Worm (Caenorhabditis elegans) whole organism, young adult: ENCODE results near the gene B0244.6.

ENCODE experiments used
- B0035.1 ChIP-seq: sonication (generic microtip); optimal IDR thresholded peaks from 2 replicates; lab custom pipeline; 2016; ENCODE audit warnings: missing genetic modification characterization, mild to moderate bottlenecking, missing compliant biosample characterization, missing genotype, missing genetic modification reagents
- C17E4.6 ChIP-seq: fragments of 200-800 bp; sonication (Bioruptor generic); IDR thresholded peaks from 2 replicates; pipeline ENCODE4 v1.3.6; 2022; ENCODE audit warnings: missing genetic modification reagents, missing genetic modification characterization, missing compliant biosample characterization
- D2030.7 ChIP-seq: fragments of 200-800 bp; sonication (Bioruptor generic); IDR thresholded peaks from 2 replicates; pipeline ENCODE4 v1.3.6; 2022; ENCODE audit warnings: missing genetic modification reagents, missing genetic modification characterization, missing compliant biosample characterization
- F10E7.11 ChIP-seq: sonication (generic microtip); optimal IDR thresholded peaks from 2 replicates; lab custom pipeline; 2017; ENCODE audit warnings: mild to moderate bottlenecking, missing genetic modification characterization, moderate library complexity, missing compliant biosample characterization
- F37B4.10 ChIP-seq: fragments of 200-800 bp; sonication (Bioruptor generic); IDR thresholded peaks from 2 replicates; pipeline ENCODE4 v1.3.6; 2022; ENCODE audit warnings: missing genetic modification characterization, missing compliant biosample characterization
- F49E8.2 ChIP-seq: sonication (generic microtip); optimal IDR thresholded peaks from 3 replicates; lab custom pipeline; 2017; ENCODE audit warnings: missing genetic modification characterization, mild to moderate bottlenecking, missing compliant biosample characterization, antibody characterized with exemption, moderate library complexity; ENCODE audit not compliant: insufficient read depth
- F52B5.7 ChIP-seq: sonication (generic microtip); optimal IDR thresholded peaks from 2 replicates; lab custom pipeline; 2016; ENCODE audit warnings: mild to moderate bottlenecking, missing genetic modification characterization, missing compliant biosample characterization
- F57A8.1 ChIP-seq: fragments of 200-800 bp; sonication (Bioruptor generic); optimal IDR thresholded peaks from 2 replicates; lab custom pipeline; 2018; ENCODE audit warnings: mild to moderate bottlenecking, missing genetic modification characterization, moderate library complexity, missing compliant biosample characterization
- F57C9.4 ChIP-seq: sonication (generic microtip); optimal IDR thresholded peaks from 2 replicates; lab custom pipeline; 2017; ENCODE audit warnings: mild to moderate bottlenecking, missing genetic modification characterization, missing compliant biosample characterization
- K12H6.12 ChIP-seq: fragments of 200-800 bp; sonication (Bioruptor generic); optimal IDR thresholded peaks from 2 replicates; lab custom pipeline; 2018; ENCODE audit warnings: mild to moderate bottlenecking, missing genetic modification characterization, missing compliant biosample characterization
- T07F8.4 ChIP-seq: sonication (generic microtip); optimal IDR thresholded peaks from 2 replicates; lab custom pipeline; 2016; ENCODE audit warnings: mild to moderate bottlenecking, missing genetic modification characterization, moderate library complexity, missing compliant biosample characterization
- Y53F4B.3 ChIP-seq: fragments of 200-800 bp; sonication (Bioruptor generic); IDR thresholded peaks from 2 replicates; pipeline ENCODE4 v1.3.6; 2022; ENCODE audit warnings: missing genetic modification reagents, missing genetic modification characterization, missing compliant biosample characterization
- Y53G8AR.9 ChIP-seq: fragments of 200-800 bp; sonication (Bioruptor generic); conservative IDR thresholded peaks from 2 replicates; pipeline ENCODE4 v1.3.6; 2022; ENCODE audit warnings: missing genetic modification reagents, missing genetic modification characterization, missing compliant biosample characterization
- ZK185.1 ChIP-seq: sonication (generic microtip); optimal IDR thresholded peaks from 2 replicates; lab custom pipeline; 2016; ENCODE audit warnings: mild to moderate bottlenecking, missing genetic modification characterization, missing compliant biosample characterization; ENCODE audit not compliant: poor library complexity, severe bottlenecking
- aptf-3 ChIP-seq: fragments of 200-800 bp; sonication (Bioruptor generic); IDR thresholded peaks from 2 replicates; pipeline ENCODE4 v1.3.6; 2022; ENCODE audit warnings: missing genetic modification characterization, missing compliant biosample characterization
- atf-7 ChIP-seq: sonication (generic microtip); optimal IDR thresholded peaks from 2 replicates; lab custom pipeline; 2017; ENCODE audit warnings: mild to moderate bottlenecking, missing genetic modification characterization, missing compliant biosample characterization
- attf-3 ChIP-seq: fragments of 200-800 bp; sonication (Bioruptor generic); conservative IDR thresholded peaks from 2 replicates; pipeline ENCODE4 v1.3.6; 2022; ENCODE audit warnings: missing genetic modification reagents, missing genetic modification characterization, missing compliant biosample characterization
- attf-5 ChIP-seq: fragments of 200-800 bp; sonication (Bioruptor generic); optimal IDR thresholded peaks from 2 replicates; lab custom pipeline; 2018; ENCODE audit warnings: mild to moderate bottlenecking, missing genetic modification characterization, missing compliant biosample characterization
- cebp-1 ChIP-seq, 2 experiments: fragments of 200-800 bp in 1 of 2; sonication (Bioruptor generic) in 1 of 2; sonication (generic microtip) in 1 of 2; IDR thresholded peaks in 1 of 2; optimal IDR thresholded peaks in 1 of 2; 2 replicates each; pipeline versions ENCODE4 v1.3.6 to Lab custom; 2017 to 2022; ENCODE audit warnings: missing compliant biosample characterization in 2 of 2, missing genetic modification characterization in 2 of 2, mild to moderate bottlenecking in 1 of 2, missing genetic modification reagents in 1 of 2, moderate library complexity in 1 of 2
- cebp-2 ChIP-seq: fragments of 200-800 bp; sonication (Bioruptor generic); IDR thresholded peaks from 2 replicates; pipeline ENCODE4 v1.3.6; 2022; ENCODE audit warnings: missing genetic modification characterization, missing compliant biosample characterization
- chd-7 ChIP-seq: sonication (generic microtip); optimal IDR thresholded peaks from 2 replicates; lab custom pipeline; 2016; ENCODE audit warnings: mild to moderate bottlenecking, missing genetic modification characterization, moderate library complexity, missing compliant biosample characterization
- dpl-1 ChIP-seq: fragments of 150-350 bp; optimal IDR thresholded peaks from 2 replicates; lab custom pipeline; 2014; ENCODE audit warnings: missing biosample characterization, missing genetic modification reagents, missing genetic modification characterization
- fkh-3 ChIP-seq: sonication (generic microtip); optimal IDR thresholded peaks from 2 replicates; lab custom pipeline; 2016; ENCODE audit warnings: mild to moderate bottlenecking, missing genetic modification characterization, missing compliant biosample characterization
- him-1 ChIP-seq: sonication (generic microtip); optimal IDR thresholded peaks from 2 replicates; lab custom pipeline; 2016; ENCODE audit warnings: missing genotype, missing genetic modification reagents, missing genetic modification characterization, missing compliant biosample characterization
- hlh-12 ChIP-seq: sonication (generic microtip); optimal IDR thresholded peaks from 2 replicates; lab custom pipeline; 2016; ENCODE audit warnings: missing genetic modification characterization, missing compliant biosample characterization
- hmg-1.2 ChIP-seq: fragments of 200-800 bp; sonication (Bioruptor generic); IDR thresholded peaks from 2 replicates; pipeline ENCODE4 v1.3.6; 2022; ENCODE audit warnings: missing genetic modification reagents, missing genetic modification characterization, missing compliant biosample characterization
- lsl-1 ChIP-seq: fragments of 200-800 bp; sonication (Bioruptor generic); optimal IDR thresholded peaks from 2 replicates; lab custom pipeline; 2018; ENCODE audit warnings: mild to moderate bottlenecking, missing genetic modification characterization, moderate library complexity, missing compliant biosample characterization
- madf-6 ChIP-seq: fragments of 200-800 bp; sonication (Bioruptor generic); IDR thresholded peaks from 2 replicates; pipeline ENCODE4 v1.3.6; 2022; ENCODE audit warnings: missing genetic modification reagents, missing genetic modification characterization, missing compliant biosample characterization
- madf-8 ChIP-seq: fragments of 200-800 bp; sonication (Bioruptor generic); conservative IDR thresholded peaks from 2 replicates; pipeline ENCODE4 v1.3.6; 2022; ENCODE audit warnings: missing genetic modification reagents, missing genetic modification characterization, missing compliant biosample characterization
- mes-4 ChIP-seq: sonication (generic microtip); optimal IDR thresholded peaks from 2 replicates; lab custom pipeline; 2016; ENCODE audit warnings: missing genotype, missing genetic modification characterization, missing compliant biosample characterization
- mxl-1 ChIP-seq: sonication (generic microtip); optimal IDR thresholded peaks from 2 replicates; lab custom pipeline; 2016; ENCODE audit warnings: missing genetic modification characterization, missing compliant biosample characterization
- nhr-179 ChIP-seq: sonication (generic microtip); optimal IDR thresholded peaks from 2 replicates; lab custom pipeline; 2016; ENCODE audit warnings: mild to moderate bottlenecking, missing genetic modification characterization, missing compliant biosample characterization
- nhr-27 ChIP-seq: fragments of 200-800 bp; sonication (Bioruptor generic); optimal IDR thresholded peaks from 2 replicates; lab custom pipeline; 2018; ENCODE audit warnings: mild to moderate bottlenecking, missing genetic modification characterization, moderate library complexity, missing compliant biosample characterization
- nhr-80 ChIP-seq: sonication (generic microtip); optimal IDR thresholded peaks from 2 replicates; lab custom pipeline; 2016; ENCODE audit warnings: missing genetic modification characterization, missing compliant biosample characterization
- rcor-1 ChIP-seq: fragments of 200-800 bp; sonication (Bioruptor generic); IDR thresholded peaks from 2 replicates; pipeline ENCODE4 v1.3.6; 2022; ENCODE audit warnings: missing genetic modification reagents, missing genetic modification characterization, missing compliant biosample characterization
- rec-8 ChIP-seq, 2 experiments: sonication (generic microtip); optimal IDR thresholded peaks; 2 replicates each; lab custom pipeline; 2016; ENCODE audit warnings: mild to moderate bottlenecking in 2 of 2, missing genetic modification characterization in 2 of 2, missing genetic modification reagents in 2 of 2, missing genotype in 2 of 2, missing biosample characterization in 1 of 2, missing compliant biosample characterization in 1 of 2, moderate library complexity in 1 of 2
- snpc-1.1 ChIP-seq: sonication (generic microtip); optimal IDR thresholded peaks from 2 replicates; lab custom pipeline; 2017; ENCODE audit warnings: missing genetic modification characterization, mild to moderate bottlenecking, missing compliant biosample characterization, antibody characterized with exemption, moderate library complexity, missing genotype, missing genetic modification reagents; ENCODE audit not compliant: insufficient read depth
- snpc-3.4 ChIP-seq: sonication (generic microtip); optimal IDR thresholded peaks from 2 replicates; lab custom pipeline; 2017; ENCODE audit warnings: missing genetic modification characterization, mild to moderate bottlenecking, missing compliant biosample characterization, antibody characterized with exemption, moderate library complexity, missing genotype, missing genetic modification reagents
- snpc-4 ChIP-seq, 5 experiments: fragments of 150-350 bp in 1 of 5; sonication (generic microtip) in 4 of 5; optimal IDR thresholded peaks; 2 replicates each; lab custom pipeline; 2014 to 2018; ENCODE audit warnings: missing genetic modification characterization in 5 of 5, missing biosample characterization in 3 of 5, antibody characterized with exemption in 2 of 5, mild to moderate bottlenecking in 2 of 5, missing compliant biosample characterization in 2 of 5, missing genotype in 2 of 5, moderate library complexity in 2 of 5, missing genetic modification reagents in 1 of 5
- ztf-18 ChIP-seq: sonication (generic microtip); optimal IDR thresholded peaks from 2 replicates; lab custom pipeline; 2016; ENCODE audit warnings: missing genotype, mild to moderate bottlenecking, missing genetic modification characterization, missing compliant biosample characterization

The B0244.6 gene

DNA sequence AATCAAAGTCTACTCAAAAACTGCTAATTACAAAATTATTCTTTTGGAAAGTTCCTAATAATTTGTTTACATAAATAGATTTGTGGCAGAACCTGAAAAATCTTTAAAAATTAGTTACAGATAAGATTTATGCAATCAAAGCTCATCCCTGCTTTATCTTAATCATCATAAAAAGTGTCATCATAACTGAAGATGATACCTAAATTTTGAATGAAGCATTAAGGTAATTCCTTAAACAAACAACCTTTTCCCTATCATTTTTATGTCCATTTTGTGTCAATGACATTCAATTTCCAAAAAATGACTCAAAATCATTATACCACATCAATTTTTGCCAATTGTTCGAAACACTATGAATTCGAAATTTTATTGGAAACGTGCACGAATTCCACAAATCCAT lies at the start of gene B0244.6:
Gene B0244.6 (plus strand): TSS at position 301 of the 400 bp plus-strand sequence.
- no peak for TF ChIP-seq him-1
- no peak for TF ChIP-seq F57C9.4

DNA sequence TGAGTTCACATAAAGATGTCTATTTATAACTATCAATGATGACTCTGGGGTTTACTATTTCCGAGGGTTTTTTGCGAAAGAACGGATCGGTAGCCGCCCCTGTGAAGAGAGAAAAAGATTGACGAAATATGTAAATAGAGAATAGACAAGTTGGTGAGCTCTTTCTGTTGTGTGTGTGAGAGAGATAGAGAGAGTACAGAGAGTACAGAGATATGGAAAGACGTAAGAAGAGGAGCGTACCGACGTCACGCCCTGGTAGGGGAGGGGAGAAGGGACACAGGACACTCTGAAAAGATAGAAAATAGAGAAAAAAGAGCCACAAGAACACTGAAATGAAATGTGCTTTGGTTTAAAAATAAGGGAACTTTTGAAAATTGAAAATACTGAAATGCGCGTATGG lies 49.6 kb upstream of the B0244.6 start:
- TF ChIP-seq cebp-1 (GFP tag; IDR thresholded peaks at IDR 0.05; lab: Robert Waterston, UW) (no peak), cebp-1 (tag; optimal IDR thresholded peaks at IDR 0.05; lab: Kevin White, UChicago) (peak; percentile 67), mxl-1 (tag; lab: Kevin White, UChicago) (no peak), D2030.7 (GFP tag; lab: Robert Waterston, UW) (no peak), hmg-1.2 (GFP tag; lab: Robert Waterston, UW) (peak; percentile 44; the same call in 1 of the 2 replicates), attf-3 (GFP tag; lab: Robert Waterston, UW) (0 out of 2 replicates have a peak, but pooled peaks have one; percentile 13), nhr-80 (tag; lab: Kevin White, UChicago) (peak; percentile 40), attf-5 (GFP tag; lab: Kevin White, UChicago) (peak; percentile 5), ZK185.1 (tag; lab: Kevin White, UChicago) (peak; percentile 6), K12H6.12 (tag; lab: Kevin White, UChicago) (peak; percentile 47)

- no peak for TF ChIP-seq F49E8.2 (tag; lab: Kevin White, UChicago)
- no peak for TF ChIP-seq nhr-27 (tag; lab: Kevin White, UChicago)
- no peak for TF ChIP-seq F37B4.10 (GFP tag; lab: Robert Waterston, UW)
Observed at ce11 chrIII:5691826-5692225, 46.0 kb upstream of the B0244.6 start.

- TF ChIP-seq T07F8.4 (no peak), K12H6.12 (tag; lab: Kevin White, UChicago) (no peak), fkh-3 (tag; lab: Kevin White, UChicago) (no peak), F52B5.7 (tag; lab: Kevin White, UChicago) (no peak), rec-8 (tag; optimal IDR thresholded peaks at IDR 0.05; lab: Kevin White, UChicago) (no peak), ztf-18 (no peak), cebp-2 (no peak), atf-7 (tag; lab: Kevin White, UChicago) (no peak), hlh-12 (tag; lab: Kevin White, UChicago) (no peak), snpc-3.4 (tag; lab: Kevin White, UChicago) (peak; percentile 29), nhr-179 (no peak), madf-6 (GFP tag; lab: Robert Waterston, UW) (peak; percentile 75; the same call in 1 of the 2 replicates), mes-4 (tag; lab: Kevin White, UChicago) (no peak), Y53F4B.3 (no peak), him-1 (no peak), nhr-27 (tag; lab: Kevin White, UChicago) (no peak), madf-8 (0 out of 2 replicates have a peak, but pooled peaks have one; percentile 18), rcor-1 (GFP tag; lab: Robert Waterston, UW) (no peak), F10E7.11 (tag; lab: Kevin White, UChicago) (no peak), snpc-4 (GFP tag; optimal IDR thresholded peaks at IDR 0.05; lab: Kevin White, UChicago) (no peak), snpc-4 (tag; optimal IDR thresholded peaks at IDR 0.05; lab: Kevin White, UChicago) (no peak), F57A8.1 (no peak), mxl-1 (tag; lab: Kevin White, UChicago) (no peak), lsl-1 (GFP tag; lab: Kevin White, UChicago) (peak; percentile 33), C17E4.6 (GFP tag; lab: Robert Waterston, UW) (no peak), aptf-3 (no peak), D2030.7 (GFP tag; lab: Robert Waterston, UW) (peak; percentile 16; the same call in 1 of the 2 replicates), snpc-1.1 (peak; percentile 51), Y53G8AR.9 (GFP tag; lab: Robert Waterston, UW) (no peak), dpl-1 (GFP tag; lab: Kevin White, UChicago) (peak; percentile 23), chd-7 (tag; lab: Kevin White, UChicago) (no peak), nhr-80 (tag; lab: Kevin White, UChicago) (no peak), B0035.1 (tag; lab: Kevin White, UChicago) (no peak), F57C9.4 (no peak)
Observed at ce11 chrIII:5692690-5693089, 45.1 kb upstream of the B0244.6 start, which contains the start of the genes abi-1 and arle-14. abi-1 (minus strand) TSS chrIII:5692740. arle-14 (plus strand) TSS chrIII:5692906.
